Worm (Caenorhabditis elegans): ENCODE data around the gene Y53G8AL.3.
"Not testable (repeated sequence)": the region's sequence is repeated elsewhere in the genome, so short reads cannot be mapped to it uniquely, and the experiment has no call there.

The Y53G8AL.3 gene

DNA sequence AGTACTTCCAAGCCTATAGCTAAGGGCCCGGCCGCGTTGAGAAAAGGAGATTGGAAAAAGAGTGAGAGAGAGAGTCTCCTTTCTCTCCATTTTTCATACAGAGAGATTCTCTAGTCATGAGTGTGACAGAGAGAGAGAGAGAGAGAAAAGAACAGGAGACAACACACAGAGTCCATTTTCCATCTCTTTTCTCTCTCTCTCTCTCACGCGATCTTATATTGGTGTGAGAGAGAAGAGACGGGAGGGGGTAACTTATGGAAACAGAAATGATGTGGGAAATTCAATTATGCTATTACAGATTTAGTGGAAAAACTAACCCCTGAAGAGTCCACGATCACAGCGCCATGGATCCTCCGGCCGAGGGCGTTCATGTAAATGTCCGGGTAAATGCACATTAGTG lies 20.2 kb upstream of the Y53G8AL.3 start (continued):
- no peak for TF ChIP-seq dmd-4 (tag; optimal IDR thresholded peaks at IDR 0.05)

DNA sequence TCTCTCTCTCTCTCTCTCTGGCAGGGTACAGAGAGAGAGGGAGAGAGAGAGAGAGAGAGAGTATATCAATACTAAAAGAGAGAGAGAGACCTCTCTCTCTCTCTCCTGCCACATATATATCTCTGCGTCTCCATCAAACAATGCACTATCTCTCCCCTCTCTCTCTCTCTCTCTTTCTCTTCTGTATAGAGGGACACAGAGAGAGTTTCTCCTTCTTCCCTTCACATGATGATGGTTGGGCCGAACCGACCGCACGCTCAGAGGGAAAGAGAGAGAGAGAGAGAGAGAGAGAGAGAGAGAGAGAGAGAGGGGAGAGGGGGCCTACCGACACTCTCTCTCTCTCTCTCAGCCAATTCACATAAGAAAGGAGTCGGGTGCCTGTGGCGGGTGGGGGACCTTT lies 18.7 kb upstream of the Y53G8AL.3 start:
- TF ChIP-seq C34F6.9 (tag; optimal IDR thresholded peaks at IDR 0.05) (peak; percentile 70), mbf-1 (tag; optimal IDR thresholded peaks at IDR 0.05) (no peak), ceh-16 (tag; optimal IDR thresholded peaks at IDR 0.05) (no peak), unc-55 (GFP tag; optimal IDR thresholded peaks at IDR 0.05) (peak; percentile 36), sma-3 (GFP tag; optimal IDR thresholded peaks at IDR 0.05) (peak; percentile 67), nhr-6 (tag; optimal IDR thresholded peaks at IDR 0.05) (peak; percentile 79), crh-2 (tag; optimal IDR thresholded peaks at IDR 0.05) (peak; percentile 66), nhr-21 (tag; optimal IDR thresholded peaks at IDR 0.05) (peak; percentile 32), F13H6.1 (tag; optimal IDR thresholded peaks at IDR 0.05) (peak; percentile 91), nhr-129 (tag; optimal IDR thresholded peaks at IDR 0.05) (peak; percentile 77), mab-5 (tag; optimal IDR thresholded peaks at IDR 0.05) (no peak), nhr-77 (tag; optimal IDR thresholded peaks at IDR 0.05) (no peak), snpc-4 (tag; optimal IDR thresholded peaks at IDR 0.05) (peak; percentile 49), fos-1 (tag; optimal IDR thresholded peaks at IDR 0.05) (peak; percentile 48), lsy-2 (tag; optimal IDR thresholded peaks at IDR 0.05) (peak; percentile 25 to 77), sem-4 (tag; optimal IDR thresholded peaks at IDR 0.05) (peak; percentile 80), egl-27 (tag; optimal IDR thresholded peaks at IDR 0.05) (peak; percentile 19), lin-13 (GFP tag; optimal IDR thresholded peaks at IDR 0.05) (peak; percentile 40), blmp-1 (tag; optimal IDR thresholded peaks at IDR 0.05; ENCODE audit: insufficient read depth) (peak; percentile 85), sma-9 (GFP tag; optimal IDR thresholded peaks at IDR 0.05) (peak; percentile 63), sma-9 (tag; optimal IDR thresholded peaks at IDR 0.05) (no peak), nhr-25 (tag; optimal IDR thresholded peaks at IDR 0.05) (peak; percentile 84), ztf-11 (tag; optimal IDR thresholded peaks at IDR 0.05) (no peak), gmeb-1 (tag; optimal IDR thresholded peaks at IDR 0.05) (peak; percentile 24)

DNA sequence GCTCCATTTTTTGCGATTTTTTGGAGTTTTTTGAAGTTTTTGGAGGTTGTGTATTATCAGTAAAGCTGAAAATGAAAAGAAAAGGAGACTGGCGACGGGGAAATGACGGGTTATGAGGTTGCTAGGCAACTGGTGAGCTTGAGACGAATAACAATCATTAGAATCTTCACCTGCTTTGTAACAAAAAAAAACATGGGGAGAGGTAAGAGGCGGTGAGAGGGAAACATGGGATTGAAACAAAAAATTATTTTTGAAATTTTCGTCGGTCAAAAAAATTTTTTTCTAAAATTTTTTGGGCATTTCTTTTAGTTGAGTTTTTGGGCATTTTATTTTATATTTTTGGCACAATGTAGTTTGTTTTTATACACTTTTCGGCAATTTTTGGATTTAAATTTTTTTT lies 13.7 kb upstream of the Y53G8AL.3 start, which contains the start of gene Y53G8AM.7:
Gene Y53G8AM.7, minus strand, starts transcription at position 101 of the 400 bp plus-strand sequence.
- TF ChIP-seq elt-3 (tag; optimal IDR thresholded peaks at IDR 0.05) (no peak), ceh-82 (tag; optimal IDR thresholded peaks at IDR 0.05) (no peak), gmeb-1 (tag; optimal IDR thresholded peaks at IDR 0.05) (no peak), ztf-4 (tag; optimal IDR thresholded peaks at IDR 0.05) (no peak), crh-2 (tag; optimal IDR thresholded peaks at IDR 0.05) (no peak), lin-13 (GFP tag; optimal IDR thresholded peaks at IDR 0.05) (no peak), R02D3.7 (tag; optimal IDR thresholded peaks at IDR 0.05) (no peak), mab-5 (tag; optimal IDR thresholded peaks at IDR 0.05) (no peak), dmd-4 (tag; optimal IDR thresholded peaks at IDR 0.05) (no peak), ama-1 (optimal IDR thresholded peaks at IDR 0.05) (no peak), ztf-11 (tag; optimal IDR thresholded peaks at IDR 0.05) (no peak), skn-1 (tag; optimal IDR thresholded peaks at IDR 0.05) (no peak), ztf-1 (GFP tag; conservative IDR thresholded peaks at IDR 0.05) (no peak)

DNA sequence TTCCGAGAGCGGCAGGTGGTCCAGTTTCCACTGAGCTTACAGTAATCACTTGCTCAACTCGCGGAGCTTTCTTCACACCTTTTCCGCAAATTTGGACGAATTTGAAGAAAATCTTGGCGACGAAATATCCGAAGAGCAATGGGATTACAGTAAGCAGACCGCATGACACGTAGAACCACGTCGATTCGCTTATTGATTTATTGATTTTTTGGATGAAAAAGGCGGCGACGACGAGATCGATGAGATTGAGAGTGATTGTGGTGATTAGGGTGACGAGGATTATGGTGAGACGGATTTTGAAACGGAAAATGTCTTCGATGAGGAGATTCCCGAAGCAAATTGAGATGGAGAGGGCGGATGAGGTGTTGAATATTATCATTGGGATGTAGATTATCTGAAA lies 10.8 kb upstream of the Y53G8AL.3 start:
- TF ChIP-seq nhr-11 (tag; optimal IDR thresholded peaks at IDR 0.05) (no peak), blmp-1 (tag; optimal IDR thresholded peaks at IDR 0.05; ENCODE audit: insufficient read depth) (no peak), F13H6.1 (tag; optimal IDR thresholded peaks at IDR 0.05) (no peak), zag-1 (tag; optimal IDR thresholded peaks at IDR 0.05) (no peak), R02D3.7 (tag; optimal IDR thresholded peaks at IDR 0.05) (no peak), nhr-237 (tag; optimal IDR thresholded peaks at IDR 0.05) (no peak), dmd-4 (tag; optimal IDR thresholded peaks at IDR 0.05) (no peak), gmeb-1 (tag; optimal IDR thresholded peaks at IDR 0.05) (no peak), ceh-16 (tag; optimal IDR thresholded peaks at IDR 0.05) (no peak)

DNA sequence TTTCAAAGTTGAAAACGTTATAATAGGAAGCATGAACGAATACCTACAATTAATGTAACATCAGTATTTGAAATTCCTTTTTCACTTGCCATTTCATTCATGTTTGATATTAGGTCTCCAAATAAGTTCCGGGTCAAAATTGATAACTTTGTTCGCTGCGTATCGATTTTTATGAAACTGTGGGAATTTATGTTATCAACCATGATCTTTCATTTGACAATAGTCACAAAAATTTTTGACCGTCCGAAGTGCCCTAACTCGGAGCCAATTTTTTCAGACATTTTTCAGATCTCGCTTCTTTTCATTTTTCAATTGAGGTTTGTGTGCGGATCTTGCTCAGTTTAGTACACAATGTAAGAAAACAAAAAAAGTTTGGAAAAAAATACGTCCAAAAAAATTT lies 6.7 kb upstream of the Y53G8AL.3 start, which contains the start of gene Y53G8AM.6:
Gene Y53G8AM.6, minus strand, starts transcription at position 101 of the 400 bp plus-strand sequence.
- TF ChIP-seq egl-27, C34F6.9, nhr-23 (tag; optimal IDR thresholded peaks at IDR 0.05): not testable (repeated sequence)
